Worm (Caenorhabditis elegans) whole organism, midembryonic: Measurements from ENCODE around the gene ceh-10.

Experiments used
- T22C8.4 ChIP-seq: fragments of 200-800 bp; sonication (Bioruptor generic); IDR thresholded peaks from 2 replicates; pipeline ENCODE4 v1.3.6; 2022; ENCODE audit warnings: missing genetic modification characterization, missing compliant biosample characterization
- flt-1 ChIP-seq: fragments of 200-800 bp; sonication (Bioruptor generic); IDR thresholded peaks from 2 replicates; pipeline ENCODE4 v1.3.6; 2022; ENCODE audit warnings: missing genetic modification characterization, missing compliant biosample characterization
- klf-2 ChIP-seq: fragments of 200-800 bp; sonication (Bioruptor generic); conservative IDR thresholded peaks from 2 replicates; pipeline ENCODE4 v1.3.6; 2022; ENCODE audit warnings: missing genetic modification reagents, missing genetic modification characterization, missing compliant biosample characterization
- ztf-23 ChIP-seq: fragments of 200-800 bp; sonication (Bioruptor generic); IDR thresholded peaks from 2 replicates; pipeline ENCODE4 v1.3.6; 2022; ENCODE audit warnings: missing genetic modification reagents, missing genetic modification characterization, missing compliant biosample characterization

ce11 chrIII:5846412-5846811 is 47.6 kb downstream of the ceh-10 start:
- TF ChIP-seq ztf-23 (no peak), T22C8.4 (GFP tag; lab: Robert Waterston, UW) (no peak), flt-1 (no peak), klf-2 (GFP tag; lab: Robert Waterston, UW) (no peak)
